Fruit fly (Drosophila melanogaster) whole organism, embryonic: ENCODE measurements around the gene Orp8.

ENCODE experiments used
- CG10267 ChIP-seq: fragments of 200-800 bp; sonication (Bioruptor generic); optimal IDR thresholded peaks from 2 replicates; lab custom pipeline; 2018; ENCODE audit warnings: missing biosample characterization, mild to moderate bottlenecking, missing genetic modification characterization, moderate library complexity
- CG12104 ChIP-seq: fragments of 200-800 bp; sonication (Bioruptor generic); optimal IDR thresholded peaks from 3 replicates; lab custom pipeline; 2016; ENCODE audit warnings: missing biosample characterization, missing genetic modification characterization
- CG12659 ChIP-seq: fragments of 200-800 bp; sonication (Bioruptor generic); optimal IDR thresholded peaks from 3 replicates; lab custom pipeline; 2017; ENCODE audit warnings: mild to moderate bottlenecking, missing biosample characterization, missing genetic modification reagents, missing genetic modification characterization
- CG14965 ChIP-seq: fragments of 200-800 bp; sonication (Bioruptor generic); optimal IDR thresholded peaks from 2 replicates; lab custom pipeline; 2016; ENCODE audit warnings: missing biosample characterization, missing genetic modification characterization, borderline replicate concordance
- CG15269 ChIP-seq: fragments of 200-800 bp; sonication (Bioruptor generic); optimal IDR thresholded peaks from 2 replicates; lab custom pipeline; 2018; ENCODE audit warnings: missing biosample characterization, mild to moderate bottlenecking, missing genetic modification characterization, moderate library complexity
- CG15514 ChIP-seq: fragments of 200-800 bp; sonication (Bioruptor generic); optimal IDR thresholded peaks from 3 replicates; lab custom pipeline; 2017; ENCODE audit warnings: missing biosample characterization, missing genetic modification characterization, mild to moderate bottlenecking, moderate library complexity, missing genetic modification reagents
- CG17361 ChIP-seq: fragments of 200-800 bp; sonication (Bioruptor generic); IDR thresholded peaks from 3 replicates; pipeline ENCODE4 v1.3.6; 2022; ENCODE audit warnings: missing biosample characterization, missing genetic modification characterization
- CG18262 ChIP-seq: fragments of 200-800 bp; optimal IDR thresholded peaks from 3 replicates; lab custom pipeline; 2019; ENCODE audit warnings: missing biosample characterization, mild to moderate bottlenecking, missing genetic modification characterization, moderate library complexity
- CG1832 ChIP-seq: fragments of 200-800 bp; sonication (Bioruptor generic); optimal IDR thresholded peaks from 2 replicates; lab custom pipeline; 2017; ENCODE audit warnings: missing biosample characterization, mild to moderate bottlenecking, missing genetic modification characterization, inconsistent platforms
- CG2120 ChIP-seq: fragments of 200-800 bp; sonication (Bioruptor generic); optimal IDR thresholded peaks from 3 replicates; lab custom pipeline; 2016; ENCODE audit warnings: missing biosample characterization, missing genetic modification characterization
- CG30403 ChIP-seq: fragments of 200-800 bp; sonication (Bioruptor generic); optimal IDR thresholded peaks from 3 replicates; lab custom pipeline; 2016; ENCODE audit warnings: missing biosample characterization, missing genetic modification characterization
- CG31441 ChIP-seq: fragments of 200-800 bp; sonication (Bioruptor generic); IDR thresholded peaks from 2 replicates; pipeline ENCODE4 v1.3.6; 2022; ENCODE audit warnings: missing biosample characterization, missing genetic modification characterization
- CG3995 ChIP-seq: fragments of 200-800 bp; sonication (Bioruptor generic); optimal IDR thresholded peaks from 3 replicates; lab custom pipeline; 2016; ENCODE audit warnings: missing biosample characterization, missing genetic modification characterization
- CG4282 ChIP-seq: fragments of 200-800 bp; sonication (Bioruptor generic); optimal IDR thresholded peaks from 2 replicates; lab custom pipeline; 2016; ENCODE audit warnings: missing biosample characterization, missing genetic modification characterization
- CG4820 ChIP-seq: fragments of 200-800 bp; sonication (Bioruptor generic); optimal IDR thresholded peaks from 3 replicates; lab custom pipeline; 2016; ENCODE audit warnings: missing biosample characterization, missing genetic modification characterization
- CG6254 ChIP-seq: fragments of 200-800 bp; sonication (Bioruptor generic); optimal IDR thresholded peaks from 3 replicates; lab custom pipeline; 2017; ENCODE audit warnings: mild to moderate bottlenecking, missing biosample characterization, missing genetic modification reagents, missing genetic modification characterization
- CG6854 ChIP-seq: fragments of 200-800 bp; sonication (Bioruptor generic); optimal IDR thresholded peaks from 3 replicates; lab custom pipeline; 2017; ENCODE audit warnings: missing biosample characterization, mild to moderate bottlenecking, missing genetic modification characterization
- CG8924 ChIP-seq: fragments of 200-800 bp; optimal IDR thresholded peaks from 3 replicates; lab custom pipeline; 2019; ENCODE audit warnings: missing biosample characterization, mild to moderate bottlenecking, missing genetic modification characterization, moderate library complexity
- CG9437 ChIP-seq: fragments of 200-800 bp; sonication (Bioruptor generic); optimal IDR thresholded peaks from 2 replicates; lab custom pipeline; 2018; ENCODE audit warnings: missing biosample characterization, mild to moderate bottlenecking, missing genetic modification characterization
- CG9727 ChIP-seq: fragments of 200-800 bp; sonication (Bioruptor generic); optimal IDR thresholded peaks from 3 replicates; lab custom pipeline; 2017; ENCODE audit warnings: missing biosample characterization, mild to moderate bottlenecking, missing genetic modification characterization
- CG9797 ChIP-seq: fragments of 200-800 bp; sonication (Bioruptor generic); optimal IDR thresholded peaks from 3 replicates; lab custom pipeline; 2018; ENCODE audit warnings: missing biosample characterization, mild to moderate bottlenecking, missing genetic modification characterization
- CG9876 ChIP-seq: fragments of 200-800 bp; sonication (Bioruptor generic); optimal IDR thresholded peaks from 2 replicates; lab custom pipeline; 2016; ENCODE audit warnings: missing biosample characterization, missing genetic modification characterization
- Camta ChIP-seq: fragments of 200-800 bp; sonication (Bioruptor generic); optimal IDR thresholded peaks from 2 replicates; lab custom pipeline; 2016; ENCODE audit warnings: missing biosample characterization, missing genetic modification characterization
- CoRest ChIP-seq: fragments of 200-800 bp; sonication (Bioruptor generic); optimal IDR thresholded peaks from 3 replicates; lab custom pipeline; 2018; ENCODE audit warnings: missing biosample characterization, mild to moderate bottlenecking, missing genetic modification characterization, moderate library complexity
- H15 ChIP-seq: fragments of 200-800 bp; sonication (Bioruptor generic); IDR thresholded peaks from 3 replicates; pipeline ENCODE4 v1.3.6; 2022; ENCODE audit warnings: missing biosample characterization, missing genetic modification characterization
- HmgD ChIP-seq: fragments of 200-800 bp; sonication (Bioruptor generic); optimal IDR thresholded peaks from 3 replicates; lab custom pipeline; 2016; ENCODE audit warnings: missing biosample characterization, missing genetic modification characterization
- Hmr ChIP-seq: fragments of 200-800 bp; sonication (Bioruptor generic); optimal IDR thresholded peaks from 3 replicates; lab custom pipeline; 2017; ENCODE audit warnings: mild to moderate bottlenecking, missing biosample characterization, missing genetic modification reagents, missing genetic modification characterization
- Opbp ChIP-seq: fragments of 200-800 bp; sonication (Bioruptor generic); IDR thresholded peaks from 3 replicates; pipeline ENCODE4 v1.3.6; 2022; ENCODE audit warnings: missing biosample characterization, missing genetic modification characterization; ENCODE audit not compliant: partially characterized antibody
- Sox100B ChIP-seq: fragments of 200-800 bp; sonication (Bioruptor generic); optimal IDR thresholded peaks from 3 replicates; lab custom pipeline; 2018; ENCODE audit warnings: missing biosample characterization, mild to moderate bottlenecking, missing genetic modification characterization
- Sox102F ChIP-seq: fragments of 200-800 bp; sonication (Bioruptor generic); optimal IDR thresholded peaks from 2 replicates; lab custom pipeline; 2018; ENCODE audit warnings: missing biosample characterization, mild to moderate bottlenecking, missing genetic modification characterization, moderate library complexity
- aop ChIP-seq: fragments of 200-800 bp; sonication (Bioruptor generic); IDR thresholded peaks from 2 replicates; pipeline ENCODE4 v1.3.6; 2022; ENCODE audit warnings: missing biosample characterization, missing genetic modification characterization
- az2 ChIP-seq: fragments of 200-800 bp; sonication (Bioruptor generic); optimal IDR thresholded peaks from 3 replicates; lab custom pipeline; 2016; ENCODE audit warnings: missing biosample characterization, missing genetic modification characterization
- eve ChIP-seq, 2 experiments: fragments of >200 bp; optimal IDR thresholded peaks; 2 replicates each; lab custom pipeline; 2017; ENCODE audit warnings: missing biosample characterization in 2 of 2, missing genetic modification characterization in 2 of 2
- exex ChIP-seq: fragments of 200-800 bp; sonication (Bioruptor generic); optimal IDR thresholded peaks from 4 replicates; lab custom pipeline; 2018; ENCODE audit warnings: missing biosample characterization, mild to moderate bottlenecking, missing genetic modification characterization, moderate library complexity
- inv ChIP-seq: fragments of 200-800 bp; sonication (Bioruptor generic); IDR thresholded peaks from 2 replicates; pipeline ENCODE4 v1.3.6; 2022; ENCODE audit warnings: missing biosample characterization, missing genetic modification characterization; ENCODE audit not compliant: partially characterized antibody
- lilli ChIP-seq: fragments of 200-800 bp; sonication (Bioruptor generic); optimal IDR thresholded peaks from 3 replicates; lab custom pipeline; 2016; ENCODE audit warnings: missing biosample characterization, missing genetic modification characterization
- nerfin-2 ChIP-seq: fragments of 200-800 bp; sonication (Bioruptor generic); IDR thresholded peaks from 2 replicates; pipeline ENCODE4 v1.3.6; 2022; ENCODE audit warnings: missing biosample characterization, missing genetic modification characterization; ENCODE audit not compliant: partially characterized antibody
- onecut ChIP-seq: fragments of 200-800 bp; sonication (Bioruptor generic); IDR thresholded peaks from 2 replicates; pipeline ENCODE4 v1.3.6; 2022; ENCODE audit warnings: missing biosample characterization, missing genetic modification characterization
- pho ChIP-seq: fragments of 200-800 bp; sonication (Bioruptor generic); optimal IDR thresholded peaks from 2 replicates; lab custom pipeline; 2016; ENCODE audit warnings: missing biosample characterization, missing genetic modification characterization
- pum ChIP-seq: fragments of 200-800 bp; sonication (Bioruptor generic); optimal IDR thresholded peaks from 2 replicates; lab custom pipeline; 2016; ENCODE audit warnings: missing biosample characterization, missing genetic modification characterization
- pzg ChIP-seq: fragments of 200-800 bp; sonication (Bioruptor generic); optimal IDR thresholded peaks from 3 replicates; lab custom pipeline; 2018; ENCODE audit warnings: missing biosample characterization, mild to moderate bottlenecking, missing genetic modification characterization, moderate library complexity
- sens-2 ChIP-seq: fragments of 200-800 bp; sonication (Bioruptor generic); IDR thresholded peaks from 2 replicates; pipeline ENCODE4 v1.3.6; 2022; ENCODE audit warnings: missing biosample characterization, missing genetic modification characterization
- tgo ChIP-seq: fragments of 200-800 bp; sonication (Bioruptor generic); IDR thresholded peaks from 3 replicates; pipeline ENCODE4 v1.3.6; 2022; ENCODE audit warnings: missing biosample characterization, missing genetic modification characterization
- tio ChIP-seq: fragments of 200-800 bp; sonication (Bioruptor generic); optimal IDR thresholded peaks from 2 replicates; lab custom pipeline; 2017; ENCODE audit warnings: missing biosample characterization, missing genetic modification characterization, inconsistent platforms
- zf30C ChIP-seq: fragments of 200-800 bp; sonication (Bioruptor generic); optimal IDR thresholded peaks from 3 replicates; lab custom pipeline; 2018; ENCODE audit warnings: missing biosample characterization, mild to moderate bottlenecking, missing genetic modification characterization

Orp8 gene

DNA sequence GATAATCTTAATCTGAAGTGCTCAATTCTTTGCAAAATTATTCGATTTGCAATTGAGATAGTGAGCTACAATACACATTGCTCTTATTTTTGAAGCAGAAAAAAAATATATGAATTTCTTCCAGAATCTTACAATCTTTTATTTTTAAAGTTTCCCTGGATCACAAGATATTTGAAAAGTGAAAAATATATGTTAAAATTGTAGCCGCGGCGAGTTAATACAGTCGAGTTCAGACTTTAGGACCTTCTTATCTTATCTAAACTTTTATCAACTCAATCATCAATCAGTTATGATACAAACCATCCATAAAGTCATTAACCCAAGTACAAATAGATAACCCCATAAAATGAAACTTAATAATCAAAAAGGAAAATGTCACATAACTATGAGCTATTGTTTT is 1.8 kb downstream of the Orp8 start (continued):
- TF ChIP-seq Camta (GFP tag; lab: Kevin White, UChicago) (no peak), Opbp (GFP tag; lab: Robert Waterston, UW) (no peak), CG1832 (GFP tag; lab: Kevin White, UChicago) (no peak), CG30403 (GFP tag; lab: Kevin White, UChicago) (peak; percentile 43), Sox102F (GFP tag; lab: Kevin White, UChicago) (peak; percentile 12), onecut (GFP tag; lab: Robert Waterston, UW) (no peak), CG4820 (GFP tag; lab: Kevin White, UChicago) (peak; percentile 9), tio (GFP tag; lab: Kevin White, UChicago) (peak; percentile 34), H15 (GFP tag; lab: Robert Waterston, UW) (no peak), CG6254 (GFP tag; lab: Kevin White, UChicago) (peak; percentile 13), pho (GFP tag; lab: Kevin White, UChicago) (peak; percentile 3), Sox100B (GFP tag; lab: Kevin White, UChicago) (peak; percentile 34), aop (no peak), CG2120 (GFP tag; lab: Kevin White, UChicago) (peak; percentile 33), CG9727 (GFP tag; lab: Kevin White, UChicago) (peak; percentile 26), tgo (GFP tag; lab: Robert Waterston, UW) (no peak), lilli (GFP tag; lab: Kevin White, UChicago) (peak; percentile 28), zf30C (no peak), HmgD (GFP tag; lab: Kevin White, UChicago) (no peak), az2 (GFP tag; lab: Kevin White, UChicago) (peak; percentile 24), CG9437 (GFP tag; lab: Kevin White, UChicago) (peak; percentile 48), CG18262 (tag; lab: Kevin White, UChicago) (peak; percentile 45), CG15514 (GFP tag; lab: Kevin White, UChicago) (no peak), eve (GFP tag; optimal IDR thresholded peaks at IDR 0.05; lab: Kevin White, UChicago) (peak in 1 of 2 experiments; percentile 77), inv (GFP tag; lab: Robert Waterston, UW) (no peak), CG15269 (tag; lab: Kevin White, UChicago) (peak; percentile 30), CG14965 (no peak), CG6854 (GFP tag; lab: Kevin White, UChicago) (no peak), CG17361 (GFP tag; lab: Robert Waterston, UW) (peak; percentile 48; the same call in 2 of the 3 replicates), CoRest (tag; lab: Kevin White, UChicago) (peak; percentile 37), sens-2 (GFP tag; lab: Robert Waterston, UW) (peak; percentile 27; the same call in 1 of the 2 replicates), CG31441 (GFP tag; lab: Robert Waterston, UW) (peak; percentile 44; the same call in 1 of the 2 replicates), Hmr (peak; percentile 34), pzg (GFP tag; lab: Kevin White, UChicago) (no peak), CG10267 (tag; lab: Kevin White, UChicago) (peak; percentile 1), nerfin-2 (GFP tag; lab: Robert Waterston, UW) (no peak), CG9797 (GFP tag; lab: Kevin White, UChicago) (no peak), pum (GFP tag; lab: Kevin White, UChicago) (no peak), CG8924 (peak; percentile 2), CG4282 (GFP tag; lab: Kevin White, UChicago) (no peak), CG12104 (peak; percentile 42), CG3995 (GFP tag; lab: Kevin White, UChicago) (no peak), CG12659 (GFP tag; lab: Kevin White, UChicago) (peak; percentile 24), exex (tag; lab: Kevin White, UChicago) (peak; percentile 56), CG9876 (GFP tag; lab: Kevin White, UChicago) (no peak)
